Worm (Caenorhabditis elegans): ENCODE measurements around the gene C16C8.14.

DNA sequence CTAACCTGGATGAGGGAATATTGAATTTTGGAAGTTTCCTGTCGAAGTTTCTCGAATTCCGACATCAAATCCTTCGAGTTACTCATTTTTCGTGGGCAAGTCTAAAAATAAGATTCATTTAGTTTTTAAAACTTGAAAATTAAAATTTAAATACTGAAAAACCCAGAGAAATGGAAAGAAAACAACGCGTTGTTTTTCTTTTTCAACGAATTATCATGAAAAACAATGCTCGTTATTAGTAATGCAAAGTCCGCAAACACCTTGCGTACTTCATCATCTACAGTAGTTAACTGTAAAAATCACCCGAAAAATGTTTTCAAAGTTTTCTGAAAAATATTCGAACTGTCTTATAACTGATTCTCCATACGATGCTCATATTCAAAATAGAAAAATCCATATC, 5.3 kb upstream of the C16C8.14 start, which contains the start of gene C16C8.4:
- TF ChIP-seq pqm-1 (tag; optimal IDR thresholded peaks at IDR 0.05) (no peak), pax-1 (tag; optimal IDR thresholded peaks at IDR 0.05) (no peak), K02D7.2 (tag; optimal IDR thresholded peaks at IDR 0.05) (no peak), hlh-30 (tag; optimal IDR thresholded peaks at IDR 0.05; ENCODE audit: insufficient read depth) (no peak), tbx-2 (tag; optimal IDR thresholded peaks at IDR 0.05) (no peak), ceh-2 (tag; optimal IDR thresholded peaks at IDR 0.05) (no peak), tbx-7 (tag; optimal IDR thresholded peaks at IDR 0.05) (no peak), pros-1 (tag; optimal IDR thresholded peaks at IDR 0.05) (no peak), eyg-1 (tag; optimal IDR thresholded peaks at IDR 0.05) (no peak), nhr-11 (tag; optimal IDR thresholded peaks at IDR 0.05) (no peak), pha-4 (tag; optimal IDR thresholded peaks at IDR 0.05) (no peak), syd-9 (tag; optimal IDR thresholded peaks at IDR 0.05) (no peak), Y22D7AL.16 (tag; optimal IDR thresholded peaks at IDR 0.05) (no peak)
